Worm (Caenorhabditis elegans): ENCODE measurements around the gene best-22.

ce11 chrIV:12307720-12308119 lies 42.0 kb upstream of the best-22 start, which contains the start of gene oac-57:
- TF ChIP-seq ama-1 (optimal IDR thresholded peaks at IDR 0.05) (no peak), tbx-37 (GFP tag; conservative IDR thresholded peaks at IDR 0.05) (no peak), tra-4 (tag; optimal IDR thresholded peaks at IDR 0.05) (no peak), B0310.2 (tag; optimal IDR thresholded peaks at IDR 0.05) (no peak), aly-1 (tag; optimal IDR thresholded peaks at IDR 0.05) (no peak), pes-1 (GFP tag; IDR thresholded peaks at IDR 0.05) (no peak), flt-1 (GFP tag; IDR thresholded peaks at IDR 0.05) (no peak), tbx-11 (GFP tag; IDR thresholded peaks at IDR 0.05) (no peak), F13C5.2 (tag; optimal IDR thresholded peaks at IDR 0.05) (no peak)
